Fruit fly (Drosophila melanogaster) whole organism, embryonic: Measurements from ENCODE around the gene RhoGAPp190.

Experiments
- B-H2 ChIP-seq: fragments of 200-800 bp; sonication (Bioruptor generic); optimal IDR thresholded peaks from 2 replicates; lab custom pipeline; 2018; ENCODE audit warnings: missing biosample characterization, mild to moderate bottlenecking, missing genetic modification characterization
- CG10147 ChIP-seq: fragments of 200-800 bp; sonication (Bioruptor generic); optimal IDR thresholded peaks from 2 replicates; lab custom pipeline; 2019; ENCODE audit warnings: missing biosample characterization, mild to moderate bottlenecking, missing genetic modification characterization, moderate library complexity
- CG10274 ChIP-seq: fragments of 200-800 bp; sonication (Bioruptor generic); optimal IDR thresholded peaks from 3 replicates; lab custom pipeline; 2017; ENCODE audit warnings: missing biosample characterization, mild to moderate bottlenecking, missing genetic modification characterization
- CG12236 ChIP-seq: fragments of 200-800 bp; sonication (Bioruptor generic); optimal IDR thresholded peaks from 2 replicates; lab custom pipeline; 2016; ENCODE audit warnings: missing biosample characterization, missing genetic modification characterization
- CG17829 ChIP-seq: fragments of 200-800 bp; optimal IDR thresholded peaks from 2 replicates; lab custom pipeline; 2019; ENCODE audit warnings: missing biosample characterization, mild to moderate bottlenecking, missing genetic modification characterization, moderate library complexity
- CG1792 ChIP-seq: fragments of 200-800 bp; sonication (Bioruptor generic); optimal IDR thresholded peaks from 2 replicates; lab custom pipeline; 2016; ENCODE audit warnings: missing biosample characterization, missing genetic modification characterization
- CG18262 ChIP-seq: fragments of 200-800 bp; optimal IDR thresholded peaks from 3 replicates; lab custom pipeline; 2019; ENCODE audit warnings: missing biosample characterization, mild to moderate bottlenecking, missing genetic modification characterization, moderate library complexity
- CG2116 ChIP-seq: fragments of 200-800 bp; sonication (Bioruptor generic); optimal IDR thresholded peaks from 3 replicates; lab custom pipeline; 2018; ENCODE audit warnings: missing biosample characterization, mild to moderate bottlenecking, missing genetic modification characterization
- CG2120 ChIP-seq: fragments of 200-800 bp; sonication (Bioruptor generic); optimal IDR thresholded peaks from 3 replicates; lab custom pipeline; 2016; ENCODE audit warnings: missing biosample characterization, missing genetic modification characterization
- CG2712 ChIP-seq: fragments of 200-800 bp; optimal IDR thresholded peaks from 3 replicates; lab custom pipeline; 2019; ENCODE audit warnings: missing biosample characterization, mild to moderate bottlenecking, missing genetic modification characterization, moderate library complexity
- CG30403 ChIP-seq: fragments of 200-800 bp; sonication (Bioruptor generic); optimal IDR thresholded peaks from 3 replicates; lab custom pipeline; 2016; ENCODE audit warnings: missing biosample characterization, missing genetic modification characterization
- CG3065 ChIP-seq: fragments of 200-800 bp; sonication (Bioruptor generic); optimal IDR thresholded peaks from 2 replicates; lab custom pipeline; 2016; ENCODE audit warnings: missing biosample characterization, missing genetic modification characterization
- CG31388 ChIP-seq: fragments of 200-800 bp; sonication (Bioruptor generic); optimal IDR thresholded peaks from 2 replicates; lab custom pipeline; 2016; ENCODE audit warnings: missing biosample characterization, missing genetic modification characterization
- CG34224 ChIP-seq: fragments of 200-800 bp; sonication (Bioruptor generic); IDR thresholded peaks from 3 replicates; pipeline ENCODE4 v1.3.6; 2022; ENCODE audit warnings: missing biosample characterization, missing genetic modification characterization; ENCODE audit not compliant: partially characterized antibody
- CG3847 ChIP-seq: fragments of 200-800 bp; sonication (Bioruptor generic); IDR thresholded peaks from 2 replicates; pipeline ENCODE4 v1.3.6; 2022; ENCODE audit warnings: missing biosample characterization, missing genetic modification characterization
- CG5180 ChIP-seq: fragments of 200-800 bp; sonication (Bioruptor generic); optimal IDR thresholded peaks from 3 replicates; lab custom pipeline; 2017; ENCODE audit warnings: missing biosample characterization, missing genetic modification characterization, mild to moderate bottlenecking, moderate library complexity, missing genetic modification reagents
- CG5953 ChIP-seq: fragments of 200-800 bp; sonication (Bioruptor generic); IDR thresholded peaks from 2 replicates; pipeline ENCODE4 v1.3.6; 2022; ENCODE audit warnings: missing biosample characterization, missing genetic modification characterization
- CG6175 ChIP-seq: fragments of 200-800 bp; sonication (Bioruptor generic); IDR thresholded peaks from 3 replicates; pipeline ENCODE4 v1.3.6; 2022; ENCODE audit warnings: missing biosample characterization, missing genetic modification characterization
- CG6254 ChIP-seq: fragments of 200-800 bp; sonication (Bioruptor generic); optimal IDR thresholded peaks from 3 replicates; lab custom pipeline; 2017; ENCODE audit warnings: mild to moderate bottlenecking, missing biosample characterization, missing genetic modification reagents, missing genetic modification characterization
- CG6791 ChIP-seq: fragments of 200-800 bp; sonication (Bioruptor generic); IDR thresholded peaks from 3 replicates; pipeline ENCODE4 v1.3.6; 2022; ENCODE audit warnings: missing biosample characterization, missing genetic modification characterization; ENCODE audit not compliant: partially characterized antibody
- Doc3 ChIP-seq: fragments of 200-800 bp; sonication (Bioruptor generic); IDR thresholded peaks from 3 replicates; pipeline ENCODE4 v1.3.6; 2022; ENCODE audit warnings: missing biosample characterization, missing genetic modification characterization; ENCODE audit not compliant: partially characterized antibody
- Elba2 ChIP-seq: fragments of 200-800 bp; sonication (Bioruptor generic); optimal IDR thresholded peaks from 3 replicates; lab custom pipeline; 2016; ENCODE audit warnings: missing biosample characterization, missing genetic modification characterization
- GATAe ChIP-seq: fragments of 200-800 bp; sonication (Bioruptor generic); conservative IDR thresholded peaks from 2 replicates; pipeline ENCODE4 v1.3.6; 2022; ENCODE audit warnings: missing biosample characterization, missing genetic modification characterization
- H15 ChIP-seq: fragments of 200-800 bp; sonication (Bioruptor generic); IDR thresholded peaks from 3 replicates; pipeline ENCODE4 v1.3.6; 2022; ENCODE audit warnings: missing biosample characterization, missing genetic modification characterization
- HmgZ ChIP-seq: fragments of 200-800 bp; sonication (Bioruptor generic); optimal IDR thresholded peaks from 2 replicates; lab custom pipeline; 2018; ENCODE audit warnings: missing biosample characterization, mild to moderate bottlenecking, missing genetic modification characterization
- Lhr ChIP-seq: fragments of 200-800 bp; sonication (Bioruptor generic); optimal IDR thresholded peaks from 3 replicates; lab custom pipeline; 2017; ENCODE audit warnings: mild to moderate bottlenecking, missing biosample characterization, missing genetic modification reagents, missing genetic modification characterization
- MBD-R2 ChIP-seq: fragments of 200-800 bp; sonication (Bioruptor generic); IDR thresholded peaks from 2 replicates; pipeline ENCODE4 v1.3.6; 2022; ENCODE audit warnings: missing biosample characterization, missing genetic modification characterization
- Med ChIP-seq: fragments of 200-800 bp; sonication (Bioruptor generic); peaks from one replicate; lab custom pipeline; 2016; ENCODE audit warnings: missing biosample characterization, missing genetic modification characterization, mild to moderate bottlenecking, inconsistent platforms, moderate library complexity
- Xbp1 ChIP-seq: fragments of 200-800 bp; sonication (Bioruptor generic); optimal IDR thresholded peaks from 3 replicates; lab custom pipeline; 2016; ENCODE audit warnings: missing biosample characterization, mild to moderate bottlenecking, missing genetic modification characterization
- ac ChIP-seq: fragments of 200-800 bp; sonication (Bioruptor generic); optimal IDR thresholded peaks from 3 replicates; lab custom pipeline; 2017; ENCODE audit warnings: missing biosample characterization, mild to moderate bottlenecking, missing genetic modification characterization
- bigmax ChIP-seq: fragments of 200-800 bp; sonication (Bioruptor generic); optimal IDR thresholded peaks from 2 replicates; lab custom pipeline; 2018; ENCODE audit warnings: missing biosample characterization, mild to moderate bottlenecking, missing genetic modification characterization
- chm ChIP-seq: fragments of 200-800 bp; sonication (Bioruptor generic); IDR thresholded peaks from 2 replicates; pipeline ENCODE4 v1.3.6; 2022; ENCODE audit warnings: missing biosample characterization, missing genetic modification characterization
- dm ChIP-seq: fragments of 200-800 bp; sonication (Bioruptor generic); optimal IDR thresholded peaks from 3 replicates; lab custom pipeline; 2016; ENCODE audit warnings: missing biosample characterization, missing genetic modification characterization
- dysf ChIP-seq: fragments of 200-800 bp; sonication (Bioruptor generic); IDR thresholded peaks from 3 replicates; pipeline ENCODE4 v1.3.6; 2022; ENCODE audit warnings: missing biosample characterization, missing genetic modification characterization
- en ChIP-seq: fragments of 200-800 bp; sonication (Bioruptor generic); optimal IDR thresholded peaks from 2 replicates; lab custom pipeline; 2016; ENCODE audit warnings: missing biosample characterization, missing genetic modification characterization
- fd3F ChIP-seq: fragments of 200-800 bp; sonication (Bioruptor generic); optimal IDR thresholded peaks from 2 replicates; lab custom pipeline; 2018; ENCODE audit warnings: missing biosample characterization, mild to moderate bottlenecking, missing genetic modification characterization, moderate library complexity
- gfzf ChIP-seq: fragments of 200-800 bp; sonication (Bioruptor generic); optimal IDR thresholded peaks from 2 replicates; lab custom pipeline; 2016; ENCODE audit warnings: missing biosample characterization, mild to moderate bottlenecking, missing genetic modification characterization, moderate library complexity
- hbn ChIP-seq: fragments of 200-800 bp; sonication (Bioruptor generic); IDR thresholded peaks from 2 replicates; pipeline ENCODE4 v1.3.6; 2022; ENCODE audit warnings: missing biosample characterization, missing genetic modification characterization; ENCODE audit not compliant: partially characterized antibody
- knrl ChIP-seq: fragments of 200-800 bp; sonication (Bioruptor generic); IDR thresholded peaks from 3 replicates; pipeline ENCODE4 v1.3.6; 2022; ENCODE audit warnings: missing biosample characterization, missing genetic modification characterization; ENCODE audit not compliant: partially characterized antibody
- lov ChIP-seq, 2 experiments: fragments of 200-800 bp in 1 of 2; fragments of >200 bp in 1 of 2; sonication (Bioruptor generic) in 1 of 2; IDR thresholded peaks in 1 of 2; optimal IDR thresholded peaks in 1 of 2; 2 replicates in 1 of 2; 3 replicates in 1 of 2; pipeline versions ENCODE4 v1.3.6 to Lab custom; 2017 to 2022; ENCODE audit warnings: missing biosample characterization in 1 of 2, missing genetic modification characterization in 1 of 2
- mld ChIP-seq: fragments of 200-800 bp; sonication (Bioruptor generic); IDR thresholded peaks from 3 replicates; pipeline ENCODE4 v1.3.6; 2022; ENCODE audit warnings: missing biosample characterization, missing genetic modification characterization; ENCODE audit not compliant: partially characterized antibody
- nmo ChIP-seq: fragments of 200-800 bp; sonication (Bioruptor generic); optimal IDR thresholded peaks from 2 replicates; lab custom pipeline; 2018; ENCODE audit warnings: missing biosample characterization, mild to moderate bottlenecking, missing genetic modification characterization, moderate library complexity
- pum ChIP-seq: fragments of 200-800 bp; sonication (Bioruptor generic); optimal IDR thresholded peaks from 2 replicates; lab custom pipeline; 2016; ENCODE audit warnings: missing biosample characterization, missing genetic modification characterization
- scrt ChIP-seq: fragments of 200-800 bp; sonication (Bioruptor generic); optimal IDR thresholded peaks from 2 replicates; lab custom pipeline; 2018; ENCODE audit warnings: missing biosample characterization, mild to moderate bottlenecking, missing genetic modification characterization, moderate library complexity
- sens ChIP-seq: fragments of 200-800 bp; sonication (Bioruptor generic); peaks from one replicate; lab custom pipeline; 2016; ENCODE audit warnings: missing biosample characterization, missing genetic modification characterization
- ssp ChIP-seq: fragments of 200-800 bp; sonication (Bioruptor generic); IDR thresholded peaks from 2 replicates; pipeline ENCODE4 v1.3.6; 2022; ENCODE audit warnings: missing biosample characterization, missing genetic modification characterization
- stwl ChIP-seq: fragments of 200-800 bp; sonication (Bioruptor generic); optimal IDR thresholded peaks from 3 replicates; lab custom pipeline; 2018; ENCODE audit warnings: missing biosample characterization, mild to moderate bottlenecking, missing genetic modification characterization, moderate library complexity
- tin ChIP-seq: fragments of 200-800 bp; sonication (Bioruptor generic); optimal IDR thresholded peaks from 3 replicates; lab custom pipeline; 2016; ENCODE audit warnings: missing biosample characterization, missing genetic modification characterization
- trem ChIP-seq: fragments of 200-800 bp; optimal IDR thresholded peaks from 3 replicates; lab custom pipeline; 2019; ENCODE audit warnings: missing biosample characterization, mild to moderate bottlenecking, missing genetic modification characterization, moderate library complexity
- zen2 ChIP-seq: fragments of 200-800 bp; sonication (Bioruptor generic); IDR thresholded peaks from 3 replicates; pipeline ENCODE4 v1.3.6; 2022; ENCODE audit warnings: missing biosample characterization, missing genetic modification characterization; ENCODE audit not compliant: partially characterized antibody

RhoGAPp190 gene

dm6 chrX:17636001-17636400 is 16.4 kb downstream of the RhoGAPp190 start, which contains the start of the genes CG8289 and CG5800 (continued):
- TF ChIP-seq CG30403 (GFP tag; lab: Kevin White, UChicago) (peak; percentile 17), CG3847 (GFP tag; lab: Robert Waterston, UW) (no peak), CG6175 (GFP tag; lab: Robert Waterston, UW) (no peak), CG3065 (GFP tag; lab: Kevin White, UChicago) (no peak), CG18262 (peak; percentile 42), CG1792 (GFP tag; lab: Kevin White, UChicago) (no peak), pum (no peak), CG10274 (no peak), CG34224 (peak; percentile 69), gfzf (GFP tag; lab: Kevin White, UChicago) (peak; percentile 59), trem (peak; percentile 89), stwl (tag; lab: Kevin White, UChicago) (peak; percentile 38), en (GFP tag; lab: Kevin White, UChicago) (no peak), Lhr (GFP tag; lab: Kevin White, UChicago) (no peak), B-H2 (peak; percentile 28), sens (GFP tag; lab: Kevin White, UChicago) (peak; percentile 9), CG2120 (GFP tag; lab: Kevin White, UChicago) (peak; percentile 10), scrt (peak; percentile 64), fd3F (GFP tag; lab: Kevin White, UChicago) (no peak), dm (peak; percentile 56), bigmax (no peak), Elba2 (GFP tag; lab: Kevin White, UChicago) (peak; percentile 47), CG17829 (tag; lab: Kevin White, UChicago) (peak; percentile 65), CG5180 (GFP tag; lab: Kevin White, UChicago) (no peak), GATAe (GFP tag; lab: Robert Waterston, UW) (no peak), CG2116 (GFP tag; lab: Kevin White, UChicago) (peak; percentile 65), H15 (GFP tag; lab: Robert Waterston, UW) (no peak), zen2 (GFP tag; lab: Robert Waterston, UW) (peak; percentile 16; the same call in 1 of the 3 replicates), tin (GFP tag; lab: Kevin White, UChicago) (peak; percentile 4), hbn (peak; percentile 41; the same call in 1 of the 2 replicates), Doc3 (GFP tag; lab: Robert Waterston, UW) (peak; percentile 61), CG2712 (tag; lab: Kevin White, UChicago) (peak; percentile 63), lov (optimal IDR thresholded peaks at IDR 0.05; lab: Kevin White, UChicago) (no peak), lov (GFP tag; IDR thresholded peaks at IDR 0.05; lab: Robert Waterston, UW) (no peak), CG6254 (GFP tag; lab: Kevin White, UChicago) (no peak), CG12236 (GFP tag; lab: Kevin White, UChicago) (no peak), CG10147 (GFP tag; lab: Kevin White, UChicago) (peak; percentile 29), ssp (GFP tag; lab: Robert Waterston, UW) (no peak), Xbp1 (peak; percentile 22), chm (no peak), mld (GFP tag; lab: Robert Waterston, UW) (peak; percentile 23; the same call in 1 of the 3 replicates), Med (GFP tag; lab: Kevin White, UChicago) (peak; percentile 59), CG5953 (GFP tag; lab: Robert Waterston, UW) (no peak), CG6791 (GFP tag; lab: Robert Waterston, UW) (peak; percentile 49; the same call in 1 of the 3 replicates), knrl (GFP tag; lab: Robert Waterston, UW) (peak; percentile 68), MBD-R2 (GFP tag; lab: Robert Waterston, UW) (peak; percentile 64), HmgZ (tag; lab: Kevin White, UChicago) (peak; percentile 25), dysf (GFP tag; lab: Robert Waterston, UW) (no peak), nmo (GFP tag; lab: Kevin White, UChicago) (peak; percentile 49), CG31388 (no peak), ac (GFP tag; lab: Kevin White, UChicago) (no peak)
